Worm (Caenorhabditis elegans): ENCODE measurements around the gene rad-50.

ce11 chrV:12276946-12277345 is 31.5 kb downstream of the rad-50 start, which contains the start of gene bnc-1:
- no peak for TF ChIP-seq ztf-29 (GFP tag; IDR thresholded peaks at IDR 0.05)
- no peak for TF ChIP-seq flt-1 (GFP tag; IDR thresholded peaks at IDR 0.05)
- TF ChIP-seq ztf-23 (GFP tag; IDR thresholded peaks at IDR 0.05) = no peak
- no peak for TF ChIP-seq klf-2 (GFP tag; conservative IDR thresholded peaks at IDR 0.05)
- TF ChIP-seq cog-1 (tag; optimal IDR thresholded peaks at IDR 0.05) = no peak
- TF ChIP-seq T22C8.4 (GFP tag; IDR thresholded peaks at IDR 0.05) = no peak
- no peak for TF ChIP-seq ref-1 (GFP tag; conservative IDR thresholded peaks at IDR 0.05)
